Worm (Caenorhabditis elegans) whole organism, young adult: ENCODE data around the gene F45E6.1.

Experiments
- bed-2 ChIP-seq: fragments of 200-800 bp; sonication (Bioruptor generic); IDR thresholded peaks from 2 replicates; pipeline ENCODE4 v1.3.6; 2022; ENCODE audit warnings: missing genetic modification reagents, missing genetic modification characterization, missing compliant biosample characterization
- ceh-100 ChIP-seq: fragments of 200-800 bp; sonication (Bioruptor generic); IDR thresholded peaks from 2 replicates; pipeline ENCODE4 v1.3.6; 2022; ENCODE audit warnings: missing genetic modification reagents, missing genetic modification characterization, missing compliant biosample characterization
- egl-18 ChIP-seq: fragments of 200-800 bp; sonication (Bioruptor generic); IDR thresholded peaks from 2 replicates; pipeline ENCODE4 v1.3.6; 2022; ENCODE audit warnings: missing genetic modification reagents, missing genetic modification characterization, missing compliant biosample characterization
- fkh-3 ChIP-seq: sonication (generic microtip); optimal IDR thresholded peaks from 2 replicates; lab custom pipeline; 2016; ENCODE audit warnings: mild to moderate bottlenecking, missing genetic modification characterization, missing compliant biosample characterization
- gei-17 ChIP-seq: fragments of 200-800 bp; sonication (Bioruptor generic); optimal IDR thresholded peaks from 2 replicates; lab custom pipeline; 2018; ENCODE audit warnings: mild to moderate bottlenecking, missing genetic modification characterization, missing compliant biosample characterization
- hsf-1 ChIP-seq: fragments of 200-800 bp; sonication (Bioruptor generic); IDR thresholded peaks from 2 replicates; pipeline ENCODE4 v1.3.6; 2022; ENCODE audit warnings: missing genetic modification reagents, missing genetic modification characterization, missing compliant biosample characterization
- mes-4 ChIP-seq: sonication (generic microtip); optimal IDR thresholded peaks from 2 replicates; lab custom pipeline; 2016; ENCODE audit warnings: missing genotype, missing genetic modification characterization, missing compliant biosample characterization
- nhr-120 ChIP-seq: fragments of 200-800 bp; sonication (Bioruptor generic); IDR thresholded peaks from 2 replicates; pipeline ENCODE4 v1.3.6; 2022; ENCODE audit warnings: missing genetic modification characterization, missing compliant biosample characterization
- nhr-90 ChIP-seq: sonication (generic microtip); optimal IDR thresholded peaks from 2 replicates; lab custom pipeline; 2016; ENCODE audit warnings: missing genotype, mild to moderate bottlenecking, missing genetic modification characterization, missing compliant biosample characterization
- pha-4 ChIP-seq: fragments of 150-350 bp; sonication (generic microtip); optimal IDR thresholded peaks from 2 replicates; lab custom pipeline; 2014; ENCODE audit warnings: missing biosample characterization, missing genetic modification reagents, missing genetic modification characterization
- ztf-22 ChIP-seq: fragments of 200-800 bp; sonication (Bioruptor generic); optimal IDR thresholded peaks from 2 replicates; lab custom pipeline; 2018; ENCODE audit warnings: mild to moderate bottlenecking, missing genetic modification characterization, moderate library complexity, missing compliant biosample characterization

DNA sequence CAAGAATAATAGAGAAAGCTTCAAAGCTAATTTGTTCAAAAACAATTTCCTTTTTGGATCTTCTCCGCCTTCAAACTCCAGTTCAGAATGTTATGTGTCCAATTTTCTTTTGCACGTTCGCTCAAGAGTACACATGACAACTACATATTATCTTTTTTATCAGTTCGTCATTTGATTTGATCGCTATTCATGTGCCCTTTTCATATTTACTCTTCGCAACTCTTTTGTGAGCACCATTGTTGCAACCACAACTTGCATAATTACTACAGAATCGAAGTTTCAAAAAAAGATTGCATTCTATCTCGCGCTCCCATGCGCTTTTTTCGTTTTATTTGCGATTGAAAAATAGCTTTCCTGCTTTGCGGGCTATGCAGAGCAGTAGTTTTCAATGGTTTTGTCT is 42.0 kb downstream of the F45E6.1 start:
- no peak for TF ChIP-seq ztf-22 (GFP tag; lab: Kevin White, UChicago)
- no peak for TF ChIP-seq ceh-100 (GFP tag; lab: Robert Waterston, UW)
- TF ChIP-seq nhr-90 (tag; lab: Kevin White, UChicago): no peak
- no peak for TF ChIP-seq fkh-3 (tag; lab: Kevin White, UChicago)
- no peak for TF ChIP-seq hsf-1
- no peak for TF ChIP-seq nhr-120 (GFP tag; lab: Robert Waterston, UW)
- TF ChIP-seq pha-4 (tag; lab: Kevin White, UChicago): no peak
- no peak for TF ChIP-seq gei-17 (GFP tag; lab: Kevin White, UChicago)
- TF ChIP-seq mes-4: no peak
- no peak for TF ChIP-seq bed-2
- no peak for TF ChIP-seq egl-18 (GFP tag; lab: Robert Waterston, UW)
